Worm (Caenorhabditis elegans) whole organism, young adult: ENCODE results near the gene nbs-1.

Experiments
- C06A6.2 ChIP-seq: fragments of 200-800 bp; sonication (Bioruptor generic); conservative IDR thresholded peaks from 2 replicates; pipeline ENCODE4 v1.3.6; 2022; ENCODE audit warnings: missing genetic modification characterization, missing compliant biosample characterization
- D2030.7 ChIP-seq: fragments of 200-800 bp; sonication (Bioruptor generic); IDR thresholded peaks from 2 replicates; pipeline ENCODE4 v1.3.6; 2022; ENCODE audit warnings: missing genetic modification reagents, missing genetic modification characterization, missing compliant biosample characterization
- F52B5.7 ChIP-seq: sonication (generic microtip); optimal IDR thresholded peaks from 2 replicates; lab custom pipeline; 2016; ENCODE audit warnings: mild to moderate bottlenecking, missing genetic modification characterization, missing compliant biosample characterization
- T26A5.8 ChIP-seq: sonication (generic microtip); optimal IDR thresholded peaks from 2 replicates; lab custom pipeline; 2016; ENCODE audit warnings: missing genetic modification characterization, missing compliant biosample characterization
- Y53G8AR.9 ChIP-seq: fragments of 200-800 bp; sonication (Bioruptor generic); conservative IDR thresholded peaks from 2 replicates; pipeline ENCODE4 v1.3.6; 2022; ENCODE audit warnings: missing genetic modification reagents, missing genetic modification characterization, missing compliant biosample characterization
- Y95B8A.8 ChIP-seq: fragments of 200-800 bp; sonication (Bioruptor generic); IDR thresholded peaks from 2 replicates; pipeline ENCODE4 v1.3.6; 2022; ENCODE audit warnings: missing genetic modification reagents, missing genetic modification characterization, missing compliant biosample characterization
- ZK185.1 ChIP-seq: sonication (generic microtip); optimal IDR thresholded peaks from 2 replicates; lab custom pipeline; 2016; ENCODE audit warnings: mild to moderate bottlenecking, missing genetic modification characterization, missing compliant biosample characterization; ENCODE audit not compliant: poor library complexity, severe bottlenecking
- atf-7 ChIP-seq: sonication (generic microtip); optimal IDR thresholded peaks from 2 replicates; lab custom pipeline; 2017; ENCODE audit warnings: mild to moderate bottlenecking, missing genetic modification characterization, missing compliant biosample characterization
- athp-1 ChIP-seq: sonication (generic microtip); optimal IDR thresholded peaks from 2 replicates; lab custom pipeline; 2017; ENCODE audit warnings: mild to moderate bottlenecking, missing genetic modification characterization, missing compliant biosample characterization
- attf-3 ChIP-seq: fragments of 200-800 bp; sonication (Bioruptor generic); conservative IDR thresholded peaks from 2 replicates; pipeline ENCODE4 v1.3.6; 2022; ENCODE audit warnings: missing genetic modification reagents, missing genetic modification characterization, missing compliant biosample characterization
- bed-1 ChIP-seq: fragments of 200-800 bp; sonication (Bioruptor generic); IDR thresholded peaks from 2 replicates; pipeline ENCODE4 v1.3.6; 2022; ENCODE audit warnings: missing genetic modification reagents, missing genetic modification characterization, missing compliant biosample characterization
- ceh-27 ChIP-seq: fragments of 200-800 bp; sonication (Bioruptor generic); optimal IDR thresholded peaks from 2 replicates; lab custom pipeline; 2018; ENCODE audit warnings: mild to moderate bottlenecking, missing genetic modification characterization, moderate library complexity, missing compliant biosample characterization
- ceh-79 ChIP-seq: sonication (generic microtip); optimal IDR thresholded peaks from 2 replicates; lab custom pipeline; 2017; ENCODE audit warnings: mild to moderate bottlenecking, missing genetic modification characterization, missing compliant biosample characterization
- dpl-1 ChIP-seq: fragments of 150-350 bp; optimal IDR thresholded peaks from 2 replicates; lab custom pipeline; 2014; ENCODE audit warnings: missing biosample characterization, missing genetic modification reagents, missing genetic modification characterization
- efl-1 ChIP-seq: fragments of 150-350 bp; optimal IDR thresholded peaks from 2 replicates; lab custom pipeline; 2014; ENCODE audit warnings: missing biosample characterization, missing genetic modification reagents, missing genetic modification characterization
- gei-17 ChIP-seq: fragments of 200-800 bp; sonication (Bioruptor generic); optimal IDR thresholded peaks from 2 replicates; lab custom pipeline; 2018; ENCODE audit warnings: mild to moderate bottlenecking, missing genetic modification characterization, missing compliant biosample characterization
- hlh-12 ChIP-seq: sonication (generic microtip); optimal IDR thresholded peaks from 2 replicates; lab custom pipeline; 2016; ENCODE audit warnings: missing genetic modification characterization, missing compliant biosample characterization
- hlh-26 ChIP-seq: fragments of 200-800 bp; sonication (Bioruptor generic); conservative IDR thresholded peaks from 2 replicates; pipeline ENCODE4 v1.3.6; 2022; ENCODE audit warnings: missing genetic modification reagents, missing genetic modification characterization, missing compliant biosample characterization
- hmg-1.2 ChIP-seq: fragments of 200-800 bp; sonication (Bioruptor generic); IDR thresholded peaks from 2 replicates; pipeline ENCODE4 v1.3.6; 2022; ENCODE audit warnings: missing genetic modification reagents, missing genetic modification characterization, missing compliant biosample characterization
- lag-1 ChIP-seq: fragments of 200-800 bp; sonication (Bioruptor generic); IDR thresholded peaks from 2 replicates; pipeline ENCODE4 v1.3.6; 2022; ENCODE audit warnings: missing genetic modification reagents, missing genetic modification characterization, missing compliant biosample characterization
- lin-26 ChIP-seq: fragments of 200-800 bp; sonication (Bioruptor generic); IDR thresholded peaks from 2 replicates; pipeline ENCODE4 v1.3.6; 2022; ENCODE audit warnings: missing genetic modification reagents, missing genetic modification characterization, missing compliant biosample characterization
- lin-40 ChIP-seq: sonication (generic microtip); optimal IDR thresholded peaks from 2 replicates; lab custom pipeline; 2016; ENCODE audit warnings: missing genetic modification characterization, mild to moderate bottlenecking, missing compliant biosample characterization, missing genotype, missing genetic modification reagents
- lin-54 ChIP-seq: fragments of 200-800 bp; sonication (Bioruptor generic); optimal IDR thresholded peaks from 2 replicates; lab custom pipeline; 2018; ENCODE audit warnings: mild to moderate bottlenecking, missing genetic modification characterization, missing compliant biosample characterization
- lsl-1 ChIP-seq: fragments of 200-800 bp; sonication (Bioruptor generic); optimal IDR thresholded peaks from 2 replicates; lab custom pipeline; 2018; ENCODE audit warnings: mild to moderate bottlenecking, missing genetic modification characterization, moderate library complexity, missing compliant biosample characterization
- lsy-27 ChIP-seq: sonication (generic microtip); optimal IDR thresholded peaks from 2 replicates; lab custom pipeline; 2017; ENCODE audit warnings: missing genetic modification characterization, mild to moderate bottlenecking, missing compliant biosample characterization, antibody characterized with exemption, missing genotype, borderline replicate concordance; ENCODE audit not compliant: insufficient read depth
- madf-10 ChIP-seq: sonication (generic microtip); optimal IDR thresholded peaks from 2 replicates; lab custom pipeline; 2016; ENCODE audit warnings: mild to moderate bottlenecking, missing genetic modification characterization, missing compliant biosample characterization
- madf-3 ChIP-seq: fragments of 200-800 bp; sonication (Bioruptor generic); IDR thresholded peaks from 2 replicates; pipeline ENCODE4 v1.3.6; 2022; ENCODE audit warnings: missing genetic modification reagents, missing genetic modification characterization, missing compliant biosample characterization
- mcd-1 ChIP-seq: fragments of 200-800 bp; sonication (Bioruptor generic); IDR thresholded peaks from 2 replicates; pipeline ENCODE4 v1.3.6; 2022; ENCODE audit warnings: missing genetic modification reagents, missing genetic modification characterization, missing compliant biosample characterization
- nfya-1 ChIP-seq: sonication (generic microtip); optimal IDR thresholded peaks from 2 replicates; lab custom pipeline; 2017; ENCODE audit warnings: antibody characterized with exemption, missing compliant biosample characterization, missing genetic modification characterization, borderline replicate concordance; ENCODE audit not compliant: insufficient read depth
- nhr-80 ChIP-seq: sonication (generic microtip); optimal IDR thresholded peaks from 2 replicates; lab custom pipeline; 2016; ENCODE audit warnings: missing genetic modification characterization, missing compliant biosample characterization
- rec-8 ChIP-seq, 2 experiments: sonication (generic microtip); optimal IDR thresholded peaks; 2 replicates each; lab custom pipeline; 2016; ENCODE audit warnings: mild to moderate bottlenecking in 2 of 2, missing genetic modification characterization in 2 of 2, missing genetic modification reagents in 2 of 2, missing genotype in 2 of 2, missing biosample characterization in 1 of 2, missing compliant biosample characterization in 1 of 2, moderate library complexity in 1 of 2
- rpc-1 ChIP-seq, 2 experiments: fragments of 150-350 bp in 1 of 2; sonication (generic microtip) in 1 of 2; optimal IDR thresholded peaks; 2 replicates each; lab custom pipeline; 2014 to 2018; ENCODE audit warnings: missing biosample characterization in 1 of 2, missing genetic modification characterization in 1 of 2, missing genetic modification reagents in 1 of 2, missing genotype in 1 of 2
- snpc-3.4 ChIP-seq: sonication (generic microtip); optimal IDR thresholded peaks from 2 replicates; lab custom pipeline; 2017; ENCODE audit warnings: missing genetic modification characterization, mild to moderate bottlenecking, missing compliant biosample characterization, antibody characterized with exemption, moderate library complexity, missing genotype, missing genetic modification reagents
- snpc-4 ChIP-seq, 5 experiments: fragments of 150-350 bp in 1 of 5; sonication (generic microtip) in 4 of 5; optimal IDR thresholded peaks; 2 replicates each; lab custom pipeline; 2014 to 2018; ENCODE audit warnings: missing genetic modification characterization in 5 of 5, missing biosample characterization in 3 of 5, antibody characterized with exemption in 2 of 5, mild to moderate bottlenecking in 2 of 5, missing compliant biosample characterization in 2 of 5, missing genotype in 2 of 5, moderate library complexity in 2 of 5, missing genetic modification reagents in 1 of 5
- somi-1 ChIP-seq: fragments of 200-800 bp; sonication (Bioruptor generic); optimal IDR thresholded peaks from 2 replicates; lab custom pipeline; 2018; ENCODE audit warnings: mild to moderate bottlenecking, missing genetic modification characterization, missing compliant biosample characterization
- sptf-2 ChIP-seq: fragments of 200-800 bp; sonication (Bioruptor generic); optimal IDR thresholded peaks from 2 replicates; lab custom pipeline; 2018; ENCODE audit warnings: mild to moderate bottlenecking, missing genetic modification characterization, missing compliant biosample characterization
- tbx-9 ChIP-seq: sonication (generic microtip); optimal IDR thresholded peaks from 2 replicates; lab custom pipeline; 2016; ENCODE audit warnings: borderline replicate concordance, missing genetic modification characterization, inconsistent platforms, missing compliant biosample characterization
- unc-130 ChIP-seq: sonication (generic microtip); optimal IDR thresholded peaks from 2 replicates; lab custom pipeline; 2016; ENCODE audit warnings: missing genetic modification reagents, missing genetic modification characterization, missing compliant biosample characterization
- xnd-1 ChIP-seq: sonication (generic microtip); optimal IDR thresholded peaks from 2 replicates; lab custom pipeline; 2016; ENCODE audit warnings: missing genotype, missing genetic modification reagents, missing genetic modification characterization, missing compliant biosample characterization
- ztf-22 ChIP-seq: fragments of 200-800 bp; sonication (Bioruptor generic); optimal IDR thresholded peaks from 2 replicates; lab custom pipeline; 2018; ENCODE audit warnings: mild to moderate bottlenecking, missing genetic modification characterization, moderate library complexity, missing compliant biosample characterization
- ztf-25 ChIP-seq: fragments of 200-800 bp; sonication (Bioruptor generic); IDR thresholded peaks from 2 replicates; pipeline ENCODE4 v1.3.6; 2022; ENCODE audit warnings: missing genetic modification reagents, missing genetic modification characterization, missing compliant biosample characterization
- ztf-6 ChIP-seq: fragments of 200-800 bp; sonication (Bioruptor generic); IDR thresholded peaks from 2 replicates; pipeline ENCODE4 v1.3.6; 2022; ENCODE audit warnings: missing genetic modification reagents, missing genetic modification characterization, missing compliant biosample characterization

Gene nbs-1

ce11 chrII:11126312-11127000 is 30.2 kb upstream of the nbs-1 start, which contains the start of the genes rps-9 and lsm-1 (continued):
- no peak for TF ChIP-seq ztf-6 (GFP tag; lab: Robert Waterston, UW)
- no peak for TF ChIP-seq dpl-1 (GFP tag; lab: Kevin White, UChicago)
- TF ChIP-seq, all 124 proteins: peak for 24

DNA sequence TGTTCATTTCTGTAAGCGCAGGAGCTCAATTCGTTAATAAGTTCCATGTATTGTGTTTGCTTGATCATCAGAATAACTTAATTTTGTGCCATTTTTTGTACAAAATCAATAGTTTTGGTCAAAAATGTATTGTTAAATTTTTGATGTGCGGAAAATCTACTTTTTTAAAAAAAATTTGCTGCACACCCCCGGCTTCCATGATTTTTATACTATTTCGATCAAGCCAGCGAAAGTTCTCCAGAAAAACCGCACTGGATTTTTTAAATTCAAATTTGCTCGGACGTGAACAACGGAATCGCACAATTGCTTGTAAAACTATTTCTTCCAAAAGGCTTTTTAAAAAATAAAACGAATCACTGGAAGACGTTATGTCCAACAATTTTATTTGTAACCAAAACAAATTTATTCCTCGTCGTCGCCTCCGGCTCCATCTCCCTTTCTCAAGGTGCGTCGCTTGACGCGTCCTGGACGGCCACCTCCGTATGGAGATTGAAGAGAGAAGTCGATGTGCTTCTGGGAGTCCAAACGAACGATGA is 28.8 kb upstream of the nbs-1 start:
- TF ChIP-seq lsy-27 (tag; lab: Kevin White, UChicago), result no peak
- TF ChIP-seq athp-1 (tag; lab: Kevin White, UChicago), result peak; percentile 25
- TF ChIP-seq tbx-9 (tag; lab: Kevin White, UChicago), result no peak
- no peak for TF ChIP-seq rec-8 (tag; optimal IDR thresholded peaks at IDR 0.05; lab: Kevin White, UChicago)
- TF ChIP-seq hlh-26 (GFP tag; lab: Robert Waterston, UW), result 0 out of 2 replicates have a peak, but pooled peaks have one; percentile 19
- TF ChIP-seq gei-17 (GFP tag; lab: Kevin White, UChicago), result no peak
- no peak for TF ChIP-seq ztf-25 (GFP tag; lab: Robert Waterston, UW)
- no peak for TF ChIP-seq efl-1 (GFP tag; lab: Kevin White, UChicago)
- TF ChIP-seq dpl-1 (GFP tag; lab: Kevin White, UChicago), result no peak
- TF ChIP-seq bed-1 (GFP tag; lab: Robert Waterston, UW), result no peak
- TF ChIP-seq lin-40 (tag; lab: Kevin White, UChicago), result no peak
- no peak for TF ChIP-seq somi-1 (GFP tag; lab: Kevin White, UChicago)
- no peak for TF ChIP-seq T26A5.8 (tag; lab: Kevin White, UChicago)
- no peak for TF ChIP-seq hmg-1.2 (GFP tag; lab: Robert Waterston, UW)
- TF ChIP-seq C06A6.2 (GFP tag; lab: Robert Waterston, UW), result no peak
- no peak for TF ChIP-seq ceh-27 (GFP tag; lab: Kevin White, UChicago)
- TF ChIP-seq rpc-1 (optimal IDR thresholded peaks at IDR 0.05; lab: Kevin White, UChicago), result no peak
- TF ChIP-seq rpc-1 (tag; optimal IDR thresholded peaks at IDR 0.05; lab: Kevin White, UChicago), result no peak
- TF ChIP-seq madf-3 (GFP tag; lab: Robert Waterston, UW), result 0 out of 2 replicates have a peak, but pooled peaks have one; percentile 73
- no peak for TF ChIP-seq ceh-79 (tag; lab: Kevin White, UChicago)
- TF ChIP-seq F52B5.7 (tag; lab: Kevin White, UChicago), result no peak
- 0 out of 2 replicates have a peak, but pooled peaks have one; percentile 35 for TF ChIP-seq Y53G8AR.9 (GFP tag; lab: Robert Waterston, UW)
- TF ChIP-seq Y95B8A.8 (GFP tag; lab: Robert Waterston, UW), result 0 out of 2 replicates have a peak, but pooled peaks have one; percentile 24
- TF ChIP-seq nfya-1 (tag; lab: Kevin White, UChicago), result no peak
- TF ChIP-seq atf-7 (tag; lab: Kevin White, UChicago), result peak; percentile 21
- TF ChIP-seq lin-54 (GFP tag; lab: Kevin White, UChicago), result peak; percentile 64
- TF ChIP-seq lsl-1 (GFP tag; lab: Kevin White, UChicago), result peak; percentile 32
- peak; percentile 32; the same call in 1 of the 2 replicates for TF ChIP-seq mcd-1 (GFP tag; lab: Robert Waterston, UW)
- no peak for TF ChIP-seq snpc-3.4 (tag; lab: Kevin White, UChicago)
- no peak for TF ChIP-seq attf-3 (GFP tag; lab: Robert Waterston, UW)
- no peak for TF ChIP-seq madf-10
- peak; percentile 0 for TF ChIP-seq snpc-4 (GFP tag; optimal IDR thresholded peaks at IDR 0.05; lab: Kevin White, UChicago)
- peak in 1 of 4 experiments; percentile 0 for TF ChIP-seq snpc-4 (tag; optimal IDR thresholded peaks at IDR 0.05; lab: Kevin White, UChicago)
- TF ChIP-seq ztf-22 (GFP tag; lab: Kevin White, UChicago), result no peak
- 0 out of 2 replicates have a peak, but pooled peaks have one; percentile 9 for TF ChIP-seq D2030.7 (GFP tag; lab: Robert Waterston, UW)
- TF ChIP-seq xnd-1 (tag; lab: Kevin White, UChicago), result no peak
- TF ChIP-seq nhr-80, result no peak
- no peak for TF ChIP-seq unc-130 (GFP tag; lab: Kevin White, UChicago)
- no peak for TF ChIP-seq lag-1 (GFP tag; lab: Robert Waterston, UW)
- no peak for TF ChIP-seq sptf-2 (GFP tag; lab: Kevin White, UChicago)
- TF ChIP-seq ZK185.1 (tag; lab: Kevin White, UChicago), result no peak
- no peak for TF ChIP-seq hlh-12
- TF ChIP-seq lin-26 (GFP tag; lab: Robert Waterston, UW), result peak; percentile 72; the same call in 1 of the 2 replicates
